Worm (Caenorhabditis elegans) whole organism, L4 larva: ENCODE data around the gene srb-12.

Experiments used
- D1046.2 ChIP-seq: fragments of 200-800 bp; sonication (Bioruptor generic); IDR thresholded peaks from 2 replicates; pipeline ENCODE4 v1.3.6; 2022; ENCODE audit warnings: missing genetic modification characterization, missing compliant biosample characterization
- F10B5.3 ChIP-seq: sonication (generic microtip); optimal IDR thresholded peaks from 2 replicates; lab custom pipeline; 2016; ENCODE audit warnings: mild to moderate bottlenecking, missing genetic modification characterization, missing compliant biosample characterization
- F37D6.2 ChIP-seq: sonication (generic microtip); optimal IDR thresholded peaks from 2 replicates; lab custom pipeline; 2016; ENCODE audit warnings: mild to moderate bottlenecking, missing genetic modification characterization, missing compliant biosample characterization
- F49E8.2 ChIP-seq: sonication (generic microtip); optimal IDR thresholded peaks from 2 replicates; lab custom pipeline; 2016; ENCODE audit warnings: missing compliant biosample characterization, mild to moderate bottlenecking, missing genetic modification characterization, borderline replicate concordance
- Y105C5A.15 ChIP-seq: fragments of 200-800 bp; sonication (Bioruptor generic); IDR thresholded peaks from 2 replicates; pipeline ENCODE4 v1.3.6; 2022; ENCODE audit warnings: missing genetic modification characterization, missing compliant biosample characterization
- ZK337.2 ChIP-seq: fragments of 200-800 bp; sonication (Bioruptor generic); IDR thresholded peaks from 2 replicates; pipeline ENCODE4 v1.3.6; 2022; ENCODE audit warnings: missing genetic modification reagents, missing genetic modification characterization, missing compliant biosample characterization
- ZK546.5 ChIP-seq, 2 experiments: sonication (generic microtip); optimal IDR thresholded peaks; 2 replicates each; lab custom pipeline; 2017; ENCODE audit warnings: missing biosample characterization in 2 of 2, missing genetic modification characterization in 2 of 2
- aha-1 ChIP-seq: fragments of 150-350 bp; peaks from one replicate; lab custom pipeline; 2014; ENCODE audit warnings: missing biosample characterization, missing genetic modification characterization
- aly-2 ChIP-seq: sonication (generic microtip); optimal IDR thresholded peaks from 2 replicates; lab custom pipeline; 2018; ENCODE audit warnings: missing biosample characterization, missing genetic modification characterization
- attf-4 ChIP-seq: sonication (generic microtip); optimal IDR thresholded peaks from 3 replicates; lab custom pipeline; 2017; ENCODE audit warnings: missing biosample characterization, missing genetic modification characterization
- ceh-20 ChIP-seq: fragments of 200-800 bp; sonication (Bioruptor generic); IDR thresholded peaks from 2 replicates; pipeline ENCODE4 v1.3.6; 2022; ENCODE audit warnings: missing genetic modification reagents, missing genetic modification characterization, missing compliant biosample characterization
- cey-2 ChIP-seq: sonication (generic microtip); optimal IDR thresholded peaks from 3 replicates; lab custom pipeline; 2017; ENCODE audit warnings: missing genetic modification characterization, mild to moderate bottlenecking, missing compliant biosample characterization, antibody characterized with exemption, borderline replicate concordance; ENCODE audit not compliant: insufficient read depth
- daf-12 ChIP-seq: fragments of 150-350 bp; optimal IDR thresholded peaks from 2 replicates; lab custom pipeline; 2014; ENCODE audit warnings: missing biosample characterization, missing genetic modification reagents, missing genetic modification characterization
- dmd-6 ChIP-seq: fragments of 200-800 bp; sonication (Bioruptor generic); IDR thresholded peaks from 2 replicates; pipeline ENCODE4 v1.3.6; 2022; ENCODE audit warnings: missing genetic modification reagents, missing genetic modification characterization, missing compliant biosample characterization
- dmd-8 ChIP-seq: fragments of 200-800 bp; sonication (Bioruptor generic); IDR thresholded peaks from 2 replicates; pipeline ENCODE4 v1.3.6; 2022; ENCODE audit warnings: missing genetic modification characterization, missing compliant biosample characterization
- dmd-9 ChIP-seq: fragments of 200-800 bp; sonication (Bioruptor generic); IDR thresholded peaks from 2 replicates; pipeline ENCODE4 v1.3.6; 2022; ENCODE audit warnings: missing genetic modification reagents, missing genetic modification characterization, missing compliant biosample characterization
- duxl-1 ChIP-seq: sonication (generic microtip); optimal IDR thresholded peaks from 2 replicates; lab custom pipeline; 2016; ENCODE audit warnings: mild to moderate bottlenecking, missing genetic modification characterization, moderate library complexity, missing compliant biosample characterization; ENCODE audit not compliant: poor library complexity
- dve-1 ChIP-seq: sonication (generic microtip); optimal IDR thresholded peaks from 2 replicates; lab custom pipeline; 2017; ENCODE audit warnings: antibody characterized with exemption, mild to moderate bottlenecking, missing genetic modification characterization, missing compliant biosample characterization; ENCODE audit not compliant: insufficient read depth
- fkh-10 ChIP-seq: fragments of 150-350 bp; optimal IDR thresholded peaks from 2 replicates; lab custom pipeline; 2014; ENCODE audit warnings: missing biosample characterization, missing genetic modification reagents, missing genetic modification characterization
- hlh-11 ChIP-seq: fragments of 200-800 bp; sonication (Bioruptor generic); optimal IDR thresholded peaks from 2 replicates; lab custom pipeline; 2018; ENCODE audit warnings: mild to moderate bottlenecking, missing genetic modification characterization, missing compliant biosample characterization
- hmg-1.1 ChIP-seq: fragments of 200-800 bp; sonication (Bioruptor generic); IDR thresholded peaks from 2 replicates; pipeline ENCODE4 v1.3.6; 2022; ENCODE audit warnings: missing genetic modification reagents, missing genetic modification characterization, missing compliant biosample characterization
- lin-1 ChIP-seq: fragments of 200-800 bp; sonication (Bioruptor generic); IDR thresholded peaks from 2 replicates; pipeline ENCODE4 v1.3.6; 2022; ENCODE audit warnings: missing genetic modification reagents, missing genetic modification characterization, missing compliant biosample characterization
- lsy-2 ChIP-seq, 2 experiments: fragments of 150-350 bp in 1 of 2; sonication (generic microtip) in 1 of 2; optimal IDR thresholded peaks; 2 replicates each; lab custom pipeline; 2014 to 2017; ENCODE audit warnings: missing biosample characterization in 2 of 2, missing genetic modification characterization in 2 of 2
- madf-9 ChIP-seq: fragments of 200-800 bp; sonication (Bioruptor generic); conservative IDR thresholded peaks from 2 replicates; pipeline ENCODE4 v1.3.6; 2022; ENCODE audit warnings: missing genetic modification reagents, missing genetic modification characterization, missing compliant biosample characterization
- mdl-1 ChIP-seq, 2 experiments: fragments of 150-350 bp in 1 of 2; sonication (generic microtip) in 1 of 2; optimal IDR thresholded peaks; 2 replicates each; lab custom pipeline; 2014 to 2017; ENCODE audit warnings: missing biosample characterization in 2 of 2, missing genetic modification characterization in 2 of 2
- mep-1 ChIP-seq: fragments of 150-350 bp; sonication (generic microtip); optimal IDR thresholded peaks from 3 replicates; lab custom pipeline; 2014; ENCODE audit warnings: missing biosample characterization, missing genetic modification characterization
- nhr-102 ChIP-seq: sonication (generic microtip); optimal IDR thresholded peaks from 2 replicates; lab custom pipeline; 2016; ENCODE audit warnings: mild to moderate bottlenecking, missing genetic modification characterization, moderate library complexity, missing compliant biosample characterization
- nhr-237 ChIP-seq: sonication (generic microtip); optimal IDR thresholded peaks from 2 replicates; lab custom pipeline; 2017; ENCODE audit warnings: missing biosample characterization, missing genetic modification characterization
- nhr-28 ChIP-seq: fragments of 150-350 bp; optimal IDR thresholded peaks from 2 replicates; lab custom pipeline; 2014; ENCODE audit warnings: missing biosample characterization, missing genetic modification characterization
- nhr-42 ChIP-seq: fragments of 200-800 bp; sonication (Bioruptor generic); IDR thresholded peaks from 2 replicates; pipeline ENCODE4 v1.3.6; 2022; ENCODE audit warnings: missing genetic modification characterization, missing compliant biosample characterization
- nhr-48 ChIP-seq: sonication (generic microtip); optimal IDR thresholded peaks from 2 replicates; lab custom pipeline; 2016; ENCODE audit warnings: mild to moderate bottlenecking, missing genetic modification characterization, missing compliant biosample characterization
- pha-4 ChIP-seq, 2 experiments: fragments of 150-350 bp in 1 of 2; fragments of 200-800 bp in 1 of 2; sonication (Bioruptor generic) in 1 of 2; IDR thresholded peaks in 1 of 2; optimal IDR thresholded peaks in 1 of 2; 2 replicates each; pipeline versions ENCODE4 v1.3.6 to Lab custom; 2014 to 2022; ENCODE audit warnings: missing genetic modification characterization in 2 of 2, missing genetic modification reagents in 2 of 2, missing biosample characterization in 1 of 2, missing compliant biosample characterization in 1 of 2
- php-3 ChIP-seq: fragments of 200-800 bp; sonication (Bioruptor generic); IDR thresholded peaks from 2 replicates; pipeline ENCODE4 v1.3.6; 2022; ENCODE audit warnings: missing genetic modification reagents, missing genetic modification characterization, missing compliant biosample characterization
- rbr-2 ChIP-seq: sonication (generic microtip); optimal IDR thresholded peaks from 2 replicates; lab custom pipeline; 2016; ENCODE audit warnings: missing genotype, missing genetic modification characterization, missing compliant biosample characterization
- set-16 ChIP-seq: fragments of 200-800 bp; sonication (Bioruptor generic); IDR thresholded peaks from 2 replicates; pipeline ENCODE4 v1.3.6; 2022; ENCODE audit warnings: missing genetic modification reagents, missing genetic modification characterization, missing compliant biosample characterization
- skn-1 ChIP-seq: fragments of 150-350 bp; optimal IDR thresholded peaks from 2 replicates; lab custom pipeline; 2014; ENCODE audit warnings: missing biosample characterization, missing genetic modification characterization
- spr-3 ChIP-seq: fragments of 200-800 bp; sonication (Bioruptor generic); optimal IDR thresholded peaks from 2 replicates; lab custom pipeline; 2018; ENCODE audit warnings: mild to moderate bottlenecking, missing genetic modification characterization, missing compliant biosample characterization
- unc-62 ChIP-seq, 3 experiments: fragments of 150-350 bp in 1 of 3; sonication (generic microtip); optimal IDR thresholded peaks in 2 of 3; peaks in 1 of 3; 1 replicate in 1 of 3; 2 replicates in 2 of 3; lab custom pipeline; 2014 to 2017; ENCODE audit warnings: missing biosample characterization in 3 of 3, missing genetic modification characterization in 3 of 3, missing genetic modification reagents in 3 of 3, missing genotype in 1 of 3
- zip-2 ChIP-seq: fragments of 150-350 bp; optimal IDR thresholded peaks from 2 replicates; lab custom pipeline; 2014; ENCODE audit warnings: missing biosample characterization, missing genetic modification characterization
- ztf-7 ChIP-seq: fragments of 150-350 bp; optimal IDR thresholded peaks from 2 replicates; lab custom pipeline; 2014; ENCODE audit warnings: missing biosample characterization, missing genetic modification characterization

Gene srb-12

DNA sequence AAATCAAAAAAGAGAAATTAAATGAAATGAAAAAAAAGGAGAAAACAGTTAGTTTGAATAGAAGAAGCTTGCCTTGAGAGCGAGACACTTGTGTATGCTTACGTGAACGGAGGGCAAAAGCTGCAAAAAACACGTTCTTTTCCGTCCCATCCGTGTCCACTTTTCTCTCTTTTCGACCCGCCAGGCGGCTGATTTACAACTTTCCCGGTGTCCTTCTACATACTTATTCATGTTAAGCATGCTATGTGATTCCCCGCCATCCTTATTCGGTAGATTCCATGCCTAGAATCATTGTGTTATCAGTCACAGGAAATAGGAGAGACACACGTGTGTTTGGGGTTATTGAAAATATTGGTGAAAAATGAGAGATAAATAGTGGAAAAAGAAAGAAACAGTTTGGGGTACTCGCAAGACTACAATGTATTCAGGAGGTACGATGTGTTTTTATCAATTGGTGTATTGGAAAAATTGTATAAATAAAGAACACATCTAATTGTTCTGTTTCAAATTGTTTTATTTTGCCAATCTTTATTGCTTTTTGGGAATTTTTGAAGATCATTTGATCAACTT lies 12.4 kb downstream of the srb-12 start, which contains the start of gene nas-29 (continued):
- no peak for TF ChIP-seq duxl-1 (tag; lab: Kevin White, UChicago)
- peak; percentile 86 for TF ChIP-seq dve-1
- TF ChIP-seq nhr-102 (tag; lab: Kevin White, UChicago) = no peak
- TF ChIP-seq ztf-7 (tag; lab: Kevin White, UChicago) = no peak
- TF ChIP-seq fkh-10 (GFP tag; lab: Kevin White, UChicago) = no peak
- TF ChIP-seq set-16 (GFP tag; lab: Robert Waterston, UW) = no peak
- no peak for TF ChIP-seq spr-3 (GFP tag; lab: Kevin White, UChicago)
- TF ChIP-seq dmd-6 = peak; percentile 64; the same call in 1 of the 2 replicates
- no peak for TF ChIP-seq ZK337.2
- TF ChIP-seq cey-2 = no peak
- TF ChIP-seq hlh-11 (tag; lab: Kevin White, UChicago) = no peak
- peak in 1 of 2 experiments; percentile 89 for TF ChIP-seq mdl-1 (tag; optimal IDR thresholded peaks at IDR 0.05; lab: Kevin White, UChicago)
- no peak for TF ChIP-seq mep-1
- TF ChIP-seq dmd-9 = no peak
- TF ChIP-seq php-3 (GFP tag; lab: Robert Waterston, UW) = no peak
- no peak for TF ChIP-seq skn-1 (tag; lab: Kevin White, UChicago)
- TF ChIP-seq nhr-48 (tag; lab: Kevin White, UChicago) = peak; percentile 42
- no peak for TF ChIP-seq nhr-42 (GFP tag; lab: Robert Waterston, UW)
- no peak for TF ChIP-seq pha-4 (GFP tag; IDR thresholded peaks at IDR 0.05; lab: Robert Waterston, UW)
- no peak for TF ChIP-seq pha-4 (tag; optimal IDR thresholded peaks at IDR 0.05; lab: Kevin White, UChicago)
- TF ChIP-seq madf-9 (GFP tag; lab: Robert Waterston, UW) = no peak
- TF ChIP-seq hmg-1.1 = no peak

ce11 chrII:5136296-5136767 lies 18.1 kb downstream of the srb-12 start, which contains the start of gene F58A6.2:
Gene F58A6.2 (plus strand): TSS chrII:5136717.
- TF ChIP-seq aha-1 (tag; lab: Kevin White, UChicago) (peak; percentile 59), ztf-7 (tag; lab: Kevin White, UChicago) (no peak)

ce11 chrII:5131800-5132199 lies 22.6 kb downstream of the srb-12 start:
- peak in 1 of 2 experiments; percentile 90 for TF ChIP-seq unc-62 (GFP tag; optimal IDR thresholded peaks at IDR 0.05 in 1 of 2; lab: Kevin White, UChicago)
- TF ChIP-seq unc-62 (tag; optimal IDR thresholded peaks at IDR 0.05; lab: Kevin White, UChicago) = no peak
- no peak for TF ChIP-seq aly-2

ce11 chrII:5130081-5130480 lies 24.4 kb downstream of the srb-12 start, which contains the start of gene lgc-56:
Gene lgc-56 (plus strand): TSS chrII:5130381.
- TF ChIP-seq lin-1 (GFP tag; lab: Robert Waterston, UW) (no peak), unc-62 (GFP tag; optimal IDR thresholded peaks at IDR 0.05 in 1 of 2; lab: Kevin White, UChicago) (peak in 1 of 2 experiments; percentile 22), unc-62 (tag; optimal IDR thresholded peaks at IDR 0.05; lab: Kevin White, UChicago) (no peak)

ce11 chrII:5120612-5121011 lies 33.8 kb downstream of the srb-12 start:
- TF ChIP-seq cey-2 (no peak), ceh-20 (GFP tag; lab: Robert Waterston, UW) (peak; percentile 90; the same call in 1 of the 2 replicates)

ce11 chrII:5115733-5116132 lies 38.7 kb downstream of the srb-12 start, which contains the start of gene srsy-1:
Gene srsy-1 (plus strand): TSS chrII:5116033.
- TF ChIP-seq nhr-28 (tag; lab: Kevin White, UChicago) (no peak), F37D6.2 (no peak), hmg-1.1 (no peak), Y105C5A.15 (no peak), zip-2 (tag; lab: Kevin White, UChicago) (no peak), ztf-7 (tag; lab: Kevin White, UChicago) (no peak), F10B5.3 (tag; lab: Kevin White, UChicago) (no peak), F49E8.2 (no peak), attf-4 (tag; lab: Kevin White, UChicago) (no peak), daf-12 (no peak), lsy-2 (tag; optimal IDR thresholded peaks at IDR 0.05; lab: Kevin White, UChicago) (no peak), nhr-237 (tag; lab: Kevin White, UChicago) (no peak), ZK546.5 (tag; optimal IDR thresholded peaks at IDR 0.05; lab: Kevin White, UChicago) (no peak), set-16 (GFP tag; lab: Robert Waterston, UW) (no peak), madf-9 (GFP tag; lab: Robert Waterston, UW) (no peak), rbr-2 (no peak), D1046.2 (no peak), dmd-8 (GFP tag; lab: Robert Waterston, UW) (no peak), spr-3 (GFP tag; lab: Kevin White, UChicago) (no peak)
- TF ChIP-seq, all 104 proteins: peak for 0
